Worm (Caenorhabditis elegans) whole organism, dauer: ENCODE measurements around the gene K09C4.1.

Experiments
- unc-62 ChIP-seq: sonication (generic microtip); optimal IDR thresholded peaks from 2 replicates; lab custom pipeline; 2017; ENCODE audit warnings: missing biosample characterization, missing genetic modification reagents, missing genetic modification characterization

The K09C4.1 gene

DNA sequence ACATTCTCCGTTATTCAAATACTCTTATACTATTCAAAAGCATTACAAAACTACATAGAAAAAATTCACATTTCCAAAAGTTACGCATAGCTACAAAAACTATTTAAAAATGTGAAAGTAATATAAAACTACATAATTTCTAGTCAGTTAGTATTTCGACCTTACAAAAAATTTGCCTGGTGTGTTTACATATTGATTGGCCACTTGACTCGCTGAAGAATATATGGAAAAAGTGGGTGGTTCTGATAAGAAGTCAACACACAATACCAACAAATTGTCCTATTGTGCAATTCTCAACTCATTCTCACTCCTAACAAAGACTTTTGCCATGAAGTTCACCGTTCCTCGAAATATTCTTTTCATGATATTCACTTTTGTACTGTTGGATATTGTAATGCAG is at the start of gene K09C4.1:
TSS of gene K09C4.1 (plus strand) at position 301 of the 400 bp plus-strand sequence.
- no peak for TF ChIP-seq unc-62 (GFP tag; lab: Kevin White, UChicago)

DNA sequence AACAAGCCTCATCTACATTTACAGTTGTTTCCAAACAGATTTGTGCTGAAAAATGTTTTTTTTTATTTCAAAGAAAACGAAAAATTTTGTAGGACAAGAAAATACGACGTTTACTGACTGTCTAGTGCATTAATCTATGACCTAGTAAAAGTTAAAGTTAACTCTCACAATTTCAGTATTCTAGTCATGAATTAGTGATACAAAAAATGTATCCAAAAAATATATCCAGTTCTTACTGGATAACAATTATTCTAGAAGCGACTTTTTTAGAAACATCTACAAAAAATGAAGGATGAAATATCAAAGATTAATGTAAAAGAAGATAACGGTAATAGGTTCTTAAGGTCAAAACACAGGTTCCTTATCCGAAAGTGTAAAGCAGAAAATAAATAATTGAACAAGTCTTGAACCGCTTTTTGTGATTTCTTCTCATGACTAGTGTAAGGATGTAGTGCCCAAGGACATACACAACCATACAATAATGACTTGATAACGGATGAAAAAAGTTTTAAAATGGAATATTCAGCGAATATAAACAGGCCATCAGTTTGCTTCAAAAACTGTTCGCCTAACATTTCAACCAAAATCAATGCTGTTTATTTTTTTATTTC is 48.1 kb upstream of the K09C4.1 start, which contains the start of gene pqn-37:
TSS of gene pqn-37 (minus strand) at position 51 of the 611 bp plus-strand sequence.
- TF ChIP-seq unc-62 (GFP tag; lab: Kevin White, UChicago), result no peak

DNA sequence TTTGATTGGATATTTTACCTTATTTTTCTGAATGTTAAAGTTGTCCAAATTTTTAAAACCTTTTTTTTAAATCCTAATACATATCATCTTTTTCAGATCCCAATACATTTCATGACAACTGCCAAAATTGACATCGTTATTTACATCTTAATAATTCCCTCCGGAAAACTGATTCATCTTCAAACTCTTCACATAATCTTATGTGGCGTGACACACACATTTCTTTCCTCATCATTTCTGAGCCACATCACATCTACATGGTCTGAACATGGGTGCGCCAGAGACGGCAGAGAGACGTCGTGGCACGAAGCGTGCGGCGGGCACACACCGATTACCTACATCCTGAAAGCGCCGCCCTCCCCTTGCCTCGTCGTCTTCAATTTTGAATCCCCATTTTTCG is 46.2 kb upstream of the K09C4.1 start, which contains the start of gene tba-9:
TSS of gene tba-9 (plus strand) at position 301 of the 400 bp plus-strand sequence.
- no peak for TF ChIP-seq unc-62 (GFP tag; lab: Kevin White, UChicago)

DNA sequence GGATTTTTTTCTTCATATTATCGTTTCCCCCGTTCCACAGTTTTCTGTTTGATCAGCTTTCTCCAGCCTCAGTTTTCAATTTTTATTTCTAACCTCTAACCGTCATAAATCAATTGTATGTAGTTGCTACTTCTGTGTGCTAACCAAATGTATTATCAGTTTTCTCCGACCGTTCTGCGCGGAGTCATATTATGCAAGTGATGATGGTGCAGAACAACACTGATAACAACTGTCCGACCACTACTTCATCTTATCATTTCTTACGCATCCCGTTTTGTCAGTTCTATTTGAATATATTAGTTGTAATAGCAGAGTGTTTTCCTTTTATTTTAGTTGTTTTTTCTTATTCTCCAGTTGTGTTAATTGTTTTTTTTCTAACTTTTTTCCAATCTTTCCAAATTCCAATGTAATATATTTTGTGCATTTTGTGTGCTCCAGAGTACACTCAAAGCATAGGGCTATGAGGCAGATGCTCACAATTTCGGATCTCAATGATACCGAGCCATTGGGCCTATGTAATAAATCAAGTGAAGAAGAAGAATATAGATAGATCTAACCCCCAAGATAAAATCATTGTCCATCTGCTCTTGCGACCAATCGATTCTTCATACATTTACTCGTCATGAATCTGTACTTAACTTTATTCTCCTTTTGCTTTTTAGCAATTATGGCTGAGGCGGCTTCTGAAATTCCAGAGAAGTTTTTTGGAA is 41.7 kb upstream of the K09C4.1 start, which contains the start of gene lbp-3:
TSS of gene lbp-3 (plus strand) at position 589 of the 710 bp plus-strand sequence.
- no peak for TF ChIP-seq unc-62 (GFP tag; lab: Kevin White, UChicago)

DNA sequence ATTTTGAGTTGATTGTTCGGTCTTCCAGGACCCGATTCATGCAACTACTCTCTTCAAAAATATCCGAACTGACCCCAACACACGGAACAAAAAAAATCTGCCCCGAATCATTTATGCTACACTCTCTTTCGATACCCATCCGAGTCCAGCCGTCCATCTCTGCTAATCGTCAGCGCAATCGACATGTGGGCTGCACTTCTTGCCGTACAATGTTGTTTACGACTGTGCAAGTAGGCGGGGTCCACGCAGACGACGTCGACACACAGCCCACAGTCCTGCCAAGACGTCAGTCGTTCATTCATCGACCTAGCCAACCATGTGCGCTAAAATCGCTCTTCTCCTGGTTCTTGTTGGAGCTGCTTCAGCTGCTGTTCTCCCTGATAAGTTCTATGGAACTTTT is 39.8 kb upstream of the K09C4.1 start, which contains the start of gene lbp-1:
TSS of gene lbp-1 (plus strand) at position 301 of the 400 bp plus-strand sequence.
- TF ChIP-seq unc-62 (GFP tag; lab: Kevin White, UChicago), result no peak

DNA sequence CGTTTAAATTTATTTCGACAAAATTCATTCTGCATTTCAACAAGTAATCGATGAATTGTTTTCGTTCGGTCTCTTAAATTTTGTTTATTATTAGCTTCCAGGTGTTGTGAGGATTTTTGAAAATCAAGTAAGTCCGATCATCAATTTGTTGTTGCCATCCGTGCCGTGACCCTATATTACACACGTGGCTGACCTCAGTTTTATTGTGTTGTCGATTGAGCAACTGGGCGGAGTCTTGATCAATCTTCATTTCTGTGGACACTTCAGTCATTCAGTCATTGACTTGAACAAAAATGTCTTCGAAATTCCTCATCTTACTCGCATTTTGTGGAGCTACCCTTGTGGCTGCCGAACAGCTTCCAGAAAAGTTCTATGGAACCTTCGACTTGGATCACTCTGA is 38.2 kb upstream of the K09C4.1 start, which contains the start of gene lbp-2:
TSS of gene lbp-2 (plus strand) at position 102 of the 400 bp plus-strand sequence.
- TF ChIP-seq unc-62 (GFP tag; lab: Kevin White, UChicago), result no peak

DNA sequence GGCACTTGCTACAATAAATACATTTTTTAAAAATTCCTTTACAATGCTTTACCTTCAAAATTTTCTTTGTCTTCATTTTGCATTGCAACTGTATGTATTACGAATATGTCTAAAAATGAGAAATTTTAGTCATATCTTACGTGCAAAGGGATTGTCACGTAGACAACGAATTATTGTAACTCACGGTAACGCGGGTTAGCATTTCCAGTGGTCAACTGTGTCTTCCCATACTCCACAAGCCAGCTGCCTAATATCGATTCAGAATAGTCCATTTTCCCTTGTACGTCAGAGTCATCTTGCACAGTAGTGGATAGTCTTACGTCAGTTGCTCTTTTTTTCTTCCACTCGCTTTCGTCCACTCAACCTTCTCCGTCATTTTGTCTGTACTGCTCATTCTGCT is 36.1 kb upstream of the K09C4.1 start, which contains the start of gene fbxb-71:
TSS of gene fbxb-71 (plus strand) at position 301 of the 400 bp plus-strand sequence.
- TF ChIP-seq unc-62 (GFP tag; lab: Kevin White, UChicago), result no peak

DNA sequence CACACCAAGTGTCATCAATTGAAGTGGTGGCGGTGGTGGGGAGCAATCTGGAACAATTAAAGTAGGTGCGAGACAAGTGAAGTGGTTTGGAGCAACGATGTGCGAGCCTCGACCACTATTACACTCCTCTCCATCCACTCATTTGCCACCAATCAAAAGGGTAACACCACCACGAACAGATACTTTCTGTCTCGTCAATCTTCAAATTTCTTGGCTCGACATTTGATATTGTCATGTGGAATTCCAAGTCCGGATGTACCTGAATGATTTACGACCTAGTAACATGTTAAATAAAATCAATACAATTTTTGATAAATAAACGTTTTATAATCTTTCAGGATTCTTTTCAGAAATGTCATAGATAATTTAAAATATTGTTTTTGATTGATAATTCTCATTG is 27.9 kb upstream of the K09C4.1 start, which contains the start of gene sul-1:
TSS of gene sul-1 (minus strand) at position 101 of the 400 bp plus-strand sequence.
- TF ChIP-seq unc-62 (GFP tag; lab: Kevin White, UChicago), result no peak

DNA sequence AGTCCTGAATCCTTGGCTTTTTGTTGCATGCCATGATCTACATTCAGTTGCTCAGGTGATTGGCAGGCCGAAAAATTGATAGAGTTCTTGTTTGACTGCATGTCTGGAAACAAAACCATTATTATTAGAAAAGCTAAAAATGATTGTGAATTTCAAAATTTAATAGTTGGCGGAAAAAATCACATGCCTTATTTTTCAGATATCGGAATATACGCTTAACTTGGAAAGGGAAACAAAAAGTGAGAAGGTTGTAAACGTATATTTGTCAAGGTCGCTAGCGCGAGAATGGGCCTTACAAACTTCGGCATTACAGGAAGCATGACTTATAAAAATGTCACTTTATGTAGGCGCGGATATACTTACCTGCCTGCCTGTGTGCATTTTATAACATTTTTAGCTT is 27.0 kb upstream of the K09C4.1 start, which contains the start of gene K09C4.9:
TSS of gene K09C4.9 (minus strand) at position 101 of the 400 bp plus-strand sequence.
- TF ChIP-seq unc-62 (GFP tag; lab: Kevin White, UChicago), result no peak

DNA sequence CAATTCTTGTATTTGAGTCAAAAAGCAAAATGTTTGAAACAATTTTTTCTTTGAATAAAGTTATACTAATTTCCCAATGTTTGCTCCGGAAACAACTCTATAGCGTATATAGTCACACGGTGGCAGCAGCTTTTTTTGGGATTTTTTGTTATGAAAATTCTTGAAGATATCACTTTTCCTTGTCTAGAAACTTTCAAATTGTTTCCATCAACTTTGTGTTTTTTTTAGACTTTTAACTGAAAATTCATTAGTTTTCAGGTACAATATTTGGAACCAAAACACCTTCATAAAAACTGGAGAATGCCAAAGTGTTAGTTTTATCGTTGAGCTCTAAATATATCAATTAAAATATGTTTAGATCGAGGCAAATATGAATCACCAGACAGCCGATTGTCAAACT is 26.1 kb upstream of the K09C4.1 start, which contains the start of gene K09C4.7:
TSS of gene K09C4.7 (plus strand) at position 301 of the 400 bp plus-strand sequence.
- no peak for TF ChIP-seq unc-62 (GFP tag; lab: Kevin White, UChicago)

DNA sequence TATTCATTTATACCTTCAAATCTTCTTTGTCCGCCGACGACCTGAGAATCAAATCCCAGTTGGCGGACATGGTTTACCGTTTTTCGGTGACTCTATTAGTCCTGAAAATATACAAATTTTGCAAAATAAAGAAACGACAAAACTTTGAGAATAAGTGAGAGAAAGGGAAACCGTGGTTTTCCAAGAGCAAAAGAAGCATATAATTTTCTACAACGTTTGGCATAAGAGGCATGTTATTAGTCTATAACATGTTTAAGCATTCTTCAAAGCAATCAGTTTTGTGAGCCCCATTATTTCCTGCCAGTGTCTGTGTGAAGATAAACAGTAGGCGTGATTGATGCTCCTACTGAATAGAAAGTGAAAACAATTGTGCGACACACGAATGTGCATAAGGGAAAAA is 18.6 kb upstream of the K09C4.1 start, which contains the start of gene K09C4.10:
TSS of gene K09C4.10 (minus strand) at position 101 of the 400 bp plus-strand sequence.
- TF ChIP-seq unc-62 (GFP tag; lab: Kevin White, UChicago), result no peak

DNA sequence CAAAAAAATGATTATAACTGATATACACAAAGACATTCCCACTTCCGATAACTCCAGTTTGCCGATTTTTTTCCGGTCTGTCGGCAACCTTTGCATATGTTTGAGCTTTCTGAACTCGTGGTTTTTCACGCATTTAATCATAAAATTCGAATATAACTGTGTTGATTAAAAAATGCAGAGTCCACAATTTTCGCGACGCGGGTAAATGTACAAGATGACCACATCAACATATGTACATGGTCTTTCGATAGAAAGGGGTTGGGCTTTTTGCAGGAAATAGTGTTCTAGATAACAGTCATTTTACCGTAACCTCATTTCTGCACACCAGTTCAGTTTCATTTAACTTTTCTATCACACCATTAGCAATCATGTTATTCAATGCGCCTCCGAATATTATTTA is 16.4 kb upstream of the K09C4.1 start, which contains the start of gene K09C4.5:
TSS of gene K09C4.5 (plus strand) at position 326 of the 400 bp plus-strand sequence.
- no peak for TF ChIP-seq unc-62 (GFP tag; lab: Kevin White, UChicago)

DNA sequence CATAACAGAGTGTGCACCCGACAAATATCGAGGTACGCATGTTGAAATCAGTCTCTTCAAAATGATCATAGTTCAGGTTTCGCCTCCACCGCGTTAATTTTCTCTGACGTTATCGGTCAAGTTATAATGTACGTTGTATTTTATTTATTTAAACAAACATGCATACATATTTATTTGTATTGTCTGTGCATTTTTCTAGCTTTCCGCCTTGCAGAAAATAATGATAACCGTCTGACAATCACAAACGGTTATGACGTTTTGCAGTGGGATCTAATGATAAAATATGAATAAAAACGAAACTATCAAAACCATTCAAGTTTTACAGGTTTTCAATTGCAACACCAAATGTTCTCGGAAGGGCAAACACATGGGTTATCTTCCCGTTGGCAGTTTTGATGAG is 15.5 kb upstream of the K09C4.1 start:
- no peak for TF ChIP-seq unc-62 (GFP tag; lab: Kevin White, UChicago)

DNA sequence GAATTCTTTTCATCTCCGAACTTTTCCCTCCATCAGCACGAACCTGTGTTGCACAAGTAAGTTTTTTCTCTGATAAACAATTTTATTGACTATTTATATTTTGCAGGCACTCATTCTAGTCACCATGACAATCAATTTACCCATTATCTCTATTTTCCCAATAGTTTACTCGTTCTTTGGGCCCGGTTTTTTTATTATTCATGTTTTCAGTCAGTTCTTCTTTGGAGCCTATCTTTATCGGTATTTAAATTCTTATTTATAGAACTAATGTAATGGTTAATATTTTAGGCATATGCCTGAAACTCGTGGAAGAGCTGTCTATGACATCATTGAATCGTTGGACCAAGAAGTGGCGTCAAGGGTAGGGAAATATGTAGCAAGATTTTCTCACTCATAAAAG is 13.7 kb upstream of the K09C4.1 start:
- TF ChIP-seq unc-62 (GFP tag; lab: Kevin White, UChicago), result no peak

DNA sequence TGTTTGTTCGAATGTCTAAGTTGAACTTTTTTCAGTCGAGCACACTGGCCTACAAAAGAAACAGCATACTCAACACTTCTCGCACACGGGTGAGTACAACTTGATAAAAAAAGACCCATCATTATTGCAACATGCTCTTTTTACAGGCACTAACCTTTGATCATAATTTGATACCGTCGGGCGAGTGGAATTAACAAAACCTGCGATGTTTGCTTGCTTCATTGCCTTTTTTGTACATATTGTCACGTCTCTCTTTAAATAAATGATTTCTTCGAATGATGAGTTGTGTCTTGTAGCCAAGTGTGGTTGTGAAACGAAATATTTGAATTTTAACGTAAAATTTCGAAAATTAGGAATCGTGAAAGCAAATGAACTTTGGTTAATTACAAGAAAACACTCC is 13.2 kb upstream of the K09C4.1 start:
- TF ChIP-seq unc-62 (GFP tag; lab: Kevin White, UChicago), result no peak

DNA sequence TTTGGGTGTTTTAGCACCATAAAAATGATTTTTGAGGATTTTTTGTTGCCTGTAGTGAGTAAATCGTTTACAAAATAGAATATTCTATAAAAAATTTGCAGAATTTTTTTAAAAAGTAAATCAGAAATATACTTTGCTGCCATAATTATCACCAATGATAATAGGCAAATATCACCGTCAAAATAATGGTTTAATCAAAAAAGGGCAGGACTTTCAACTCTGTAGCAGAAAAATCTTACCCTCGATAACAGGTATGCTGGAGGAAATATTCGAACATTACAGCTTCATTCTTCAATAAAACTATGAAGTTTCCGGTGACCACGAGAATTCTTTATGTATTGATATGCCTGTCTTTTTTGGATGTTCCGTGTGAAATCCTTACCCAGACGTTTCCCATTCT is 9.5 kb upstream of the K09C4.1 start, which contains the start of gene K09C4.4:
TSS of gene K09C4.4 (plus strand) at position 301 of the 400 bp plus-strand sequence.
- TF ChIP-seq unc-62 (GFP tag; lab: Kevin White, UChicago), result no peak
